Worm (Caenorhabditis elegans) whole organism, L1 larva: ENCODE data around the gene F29B9.12.

ENCODE experiments used
- C04F5.9 ChIP-seq: sonication (generic microtip); optimal IDR thresholded peaks from 2 replicates; lab custom pipeline; 2016; ENCODE audit warnings: missing genetic modification characterization, missing compliant biosample characterization
- C16A3.4 ChIP-seq: fragments of 150-350 bp; optimal IDR thresholded peaks from 2 replicates; lab custom pipeline; 2014; ENCODE audit warnings: missing biosample characterization, missing genetic modification characterization
- C34B4.2 ChIP-seq: sonication (generic microtip); optimal IDR thresholded peaks from 2 replicates; lab custom pipeline; 2017; ENCODE audit warnings: mild to moderate bottlenecking, missing genetic modification characterization, missing compliant biosample characterization
- F16B12.6 ChIP-seq: fragments of 150-350 bp; optimal IDR thresholded peaks from 2 replicates; lab custom pipeline; 2014; ENCODE audit warnings: missing biosample characterization, missing genetic modification characterization
- Y116A8C.19 ChIP-seq: sonication (generic microtip); optimal IDR thresholded peaks from 2 replicates; lab custom pipeline; 2016; ENCODE audit warnings: missing compliant biosample characterization, missing genetic modification characterization, borderline replicate concordance
- aha-1 ChIP-seq: fragments of 150-350 bp; optimal IDR thresholded peaks from 2 replicates; lab custom pipeline; 2014; ENCODE audit warnings: missing biosample characterization, missing genetic modification characterization
- alr-1 ChIP-seq: fragments of 200-800 bp; sonication (Bioruptor generic); optimal IDR thresholded peaks from 2 replicates; lab custom pipeline; 2018; ENCODE audit warnings: borderline replicate concordance, mild to moderate bottlenecking, missing genetic modification characterization, missing compliant biosample characterization
- aly-2 ChIP-seq: fragments of 150-350 bp; optimal IDR thresholded peaks from 2 replicates; lab custom pipeline; 2014; ENCODE audit warnings: missing biosample characterization, missing genetic modification characterization
- ama-1 ChIP-seq: fragments of 150-350 bp; optimal IDR thresholded peaks from 2 replicates; lab custom pipeline; 2014
- blmp-1 ChIP-seq: fragments of 150-350 bp; optimal IDR thresholded peaks from 2 replicates; lab custom pipeline; 2014; ENCODE audit warnings: missing biosample characterization, missing genetic modification characterization
- ceh-63 ChIP-seq: fragments of 200-800 bp; sonication (Bioruptor generic); optimal IDR thresholded peaks from 2 replicates; lab custom pipeline; 2018; ENCODE audit warnings: mild to moderate bottlenecking, missing genetic modification characterization, missing compliant biosample characterization
- ceh-8 ChIP-seq: fragments of 200-800 bp; sonication (Bioruptor generic); optimal IDR thresholded peaks from 2 replicates; lab custom pipeline; 2018; ENCODE audit warnings: mild to moderate bottlenecking, missing genetic modification characterization, moderate library complexity, missing compliant biosample characterization
- ceh-82 ChIP-seq, 3 experiments: fragments of 150-350 bp in 1 of 3; sonication (generic microtip) in 2 of 3; optimal IDR thresholded peaks; 2 replicates each; lab custom pipeline; 2014 to 2017; ENCODE audit warnings: missing biosample characterization in 3 of 3, missing genetic modification characterization in 3 of 3
- ceh-88 ChIP-seq: fragments of 200-800 bp; sonication (Bioruptor generic); IDR thresholded peaks from 2 replicates; pipeline ENCODE4 v1.3.6; 2022; ENCODE audit warnings: missing genetic modification characterization, missing compliant biosample characterization
- ceh-90 ChIP-seq: sonication (generic microtip); optimal IDR thresholded peaks from 2 replicates; lab custom pipeline; 2016; ENCODE audit warnings: missing genetic modification characterization, missing compliant biosample characterization
- efl-3 ChIP-seq: fragments of 200-800 bp; sonication (Bioruptor generic); optimal IDR thresholded peaks from 2 replicates; lab custom pipeline; 2018; ENCODE audit warnings: mild to moderate bottlenecking, missing genetic modification characterization, missing compliant biosample characterization
- egl-13 ChIP-seq: sonication (generic microtip); optimal IDR thresholded peaks from 2 replicates; lab custom pipeline; 2016; ENCODE audit warnings: missing genotype, missing genetic modification reagents, missing genetic modification characterization, missing compliant biosample characterization
- elt-2 ChIP-seq: sonication (generic microtip); optimal IDR thresholded peaks from 2 replicates; lab custom pipeline; 2016; ENCODE audit warnings: missing genetic modification characterization, mild to moderate bottlenecking, inconsistent platforms, missing compliant biosample characterization, missing genetic modification reagents
- elt-3 ChIP-seq, 6 experiments: fragments of 150-350 bp in 1 of 6; sonication (generic microtip); optimal IDR thresholded peaks; 2 replicates each; lab custom pipeline; 2017 to 2018; ENCODE audit warnings: missing biosample characterization in 6 of 6, missing genetic modification characterization in 6 of 6, inconsistent platforms in 1 of 6
- hlh-4 ChIP-seq: sonication (generic microtip); optimal IDR thresholded peaks from 2 replicates; lab custom pipeline; 2016; ENCODE audit warnings: mild to moderate bottlenecking, missing genetic modification characterization, missing compliant biosample characterization
- hpl-2 ChIP-seq: fragments of 150-350 bp; optimal IDR thresholded peaks from 2 replicates; lab custom pipeline; 2014; ENCODE audit warnings: missing biosample characterization, missing genetic modification reagents, missing genetic modification characterization
- jun-1 ChIP-seq: fragments of 150-350 bp; optimal IDR thresholded peaks from 2 replicates; lab custom pipeline; 2014; ENCODE audit warnings: missing biosample characterization, missing genetic modification reagents, missing genetic modification characterization
- lin-14 ChIP-seq: fragments of 200-800 bp; sonication (Bioruptor generic); optimal IDR thresholded peaks from 2 replicates; lab custom pipeline; 2018; ENCODE audit warnings: mild to moderate bottlenecking, missing genetic modification characterization, moderate library complexity, missing compliant biosample characterization
- lin-15B ChIP-seq: fragments of 150-350 bp; sonication (generic microtip); optimal IDR thresholded peaks from 3 replicates; lab custom pipeline; 2014; ENCODE audit warnings: missing biosample characterization, missing genetic modification characterization
- lin-39 ChIP-seq: fragments of 150-350 bp; optimal IDR thresholded peaks from 2 replicates; lab custom pipeline; 2014; ENCODE audit warnings: missing biosample characterization, missing genetic modification reagents, missing genetic modification characterization
- lir-3 ChIP-seq: sonication (generic microtip); optimal IDR thresholded peaks from 2 replicates; lab custom pipeline; 2016; ENCODE audit warnings: mild to moderate bottlenecking, missing genetic modification characterization, moderate library complexity, missing compliant biosample characterization; ENCODE audit not compliant: poor library complexity
- mab-9 ChIP-seq: fragments of 200-800 bp; sonication (Bioruptor generic); IDR thresholded peaks from 2 replicates; pipeline ENCODE4 v1.3.6; 2022; ENCODE audit warnings: missing genetic modification reagents, missing genetic modification characterization, missing compliant biosample characterization
- mdl-1 ChIP-seq, 2 experiments: fragments of 150-350 bp; optimal IDR thresholded peaks; 2 replicates each; lab custom pipeline; 2014 to 2017; ENCODE audit warnings: missing biosample characterization in 2 of 2, missing genetic modification characterization in 2 of 2, inconsistent platforms in 1 of 2
- mef-2 ChIP-seq: fragments of 150-350 bp; optimal IDR thresholded peaks from 2 replicates; lab custom pipeline; 2014; ENCODE audit warnings: missing biosample characterization, missing genetic modification characterization
- mep-1 ChIP-seq: fragments of 150-350 bp; optimal IDR thresholded peaks from 2 replicates; lab custom pipeline; 2014; ENCODE audit warnings: missing biosample characterization, missing genetic modification characterization
- nhr-11 ChIP-seq: fragments of 150-350 bp; optimal IDR thresholded peaks from 2 replicates; lab custom pipeline; 2014; ENCODE audit warnings: missing biosample characterization, missing genetic modification characterization
- nhr-12 ChIP-seq: sonication (generic microtip); optimal IDR thresholded peaks from 2 replicates; lab custom pipeline; 2017; ENCODE audit warnings: missing biosample characterization, missing genetic modification characterization
- nhr-19 ChIP-seq: fragments of 200-800 bp; sonication (Bioruptor generic); conservative IDR thresholded peaks from 2 replicates; pipeline ENCODE4 v1.3.6; 2022; ENCODE audit warnings: missing genetic modification characterization, missing compliant biosample characterization
- nhr-20 ChIP-seq: sonication (generic microtip); optimal IDR thresholded peaks from 2 replicates; lab custom pipeline; 2016; ENCODE audit warnings: mild to moderate bottlenecking, missing genetic modification characterization, missing compliant biosample characterization
- nhr-237 ChIP-seq: fragments of 150-350 bp; optimal IDR thresholded peaks from 2 replicates; lab custom pipeline; 2014; ENCODE audit warnings: missing biosample characterization, missing genetic modification characterization
- nhr-28 ChIP-seq: fragments of 150-350 bp; optimal IDR thresholded peaks from 2 replicates; lab custom pipeline; 2014; ENCODE audit warnings: missing biosample characterization, missing genetic modification characterization
- nhr-76 ChIP-seq: sonication (generic microtip); optimal IDR thresholded peaks from 2 replicates; lab custom pipeline; 2017; ENCODE audit warnings: missing biosample characterization, missing genetic modification characterization
- nhr-85 ChIP-seq: sonication (generic microtip); peaks from one replicate; lab custom pipeline; 2016; ENCODE audit warnings: missing genetic modification characterization, inconsistent platforms, missing compliant biosample characterization
- pag-3 ChIP-seq: sonication (generic microtip); optimal IDR thresholded peaks from 2 replicates; lab custom pipeline; 2017; ENCODE audit warnings: missing genetic modification characterization, mild to moderate bottlenecking, missing compliant biosample characterization, antibody characterized with exemption, borderline replicate concordance; ENCODE audit not compliant: insufficient read depth
- pqm-1 ChIP-seq: sonication (generic microtip); optimal IDR thresholded peaks from 3 replicates; lab custom pipeline; 2017; ENCODE audit warnings: missing biosample characterization, missing genetic modification characterization
- skn-1 ChIP-seq: fragments of 150-350 bp; optimal IDR thresholded peaks from 2 replicates; lab custom pipeline; 2014; ENCODE audit warnings: missing biosample characterization, missing genetic modification characterization
- snu-23 ChIP-seq: sonication (generic microtip); optimal IDR thresholded peaks from 2 replicates; lab custom pipeline; 2016; ENCODE audit warnings: missing genetic modification characterization, missing compliant biosample characterization
- sox-4 ChIP-seq: sonication (generic microtip); optimal IDR thresholded peaks from 2 replicates; lab custom pipeline; 2016; ENCODE audit warnings: missing genetic modification characterization, missing compliant biosample characterization
- sptf-1 ChIP-seq: fragments of 150-350 bp; optimal IDR thresholded peaks from 2 replicates; lab custom pipeline; 2014; ENCODE audit warnings: missing biosample characterization, missing genetic modification characterization
- swsn-7 ChIP-seq: sonication (generic microtip); optimal IDR thresholded peaks from 2 replicates; lab custom pipeline; 2016; ENCODE audit warnings: missing genetic modification characterization, missing compliant biosample characterization
- tlp-1 ChIP-seq: fragments of 150-350 bp; optimal IDR thresholded peaks from 2 replicates; lab custom pipeline; 2014; ENCODE audit warnings: missing biosample characterization, missing genetic modification characterization
- unc-30 ChIP-seq: sonication (generic microtip); optimal IDR thresholded peaks from 2 replicates; lab custom pipeline; 2017; ENCODE audit warnings: missing biosample characterization, missing genetic modification characterization
- vab-15 ChIP-seq: sonication (generic microtip); optimal IDR thresholded peaks from 2 replicates; lab custom pipeline; 2017; ENCODE audit warnings: missing genotype, mild to moderate bottlenecking, missing genetic modification characterization, missing compliant biosample characterization
- xbp-1 ChIP-seq: sonication (generic microtip); optimal IDR thresholded peaks from 2 replicates; lab custom pipeline; 2016; ENCODE audit warnings: missing genetic modification characterization, missing compliant biosample characterization
- zip-4 ChIP-seq: fragments of 200-800 bp; sonication (Bioruptor generic); optimal IDR thresholded peaks from 2 replicates; lab custom pipeline; 2018; ENCODE audit warnings: mild to moderate bottlenecking, missing genetic modification characterization, moderate library complexity, missing compliant biosample characterization
- ztf-11 ChIP-seq, 2 experiments: sonication (generic microtip); optimal IDR thresholded peaks; 2 replicates each; lab custom pipeline; 2016 to 2017; ENCODE audit warnings: missing genetic modification characterization in 2 of 2, missing biosample characterization in 1 of 2, missing compliant biosample characterization in 1 of 2

F29B9.12 gene

DNA sequence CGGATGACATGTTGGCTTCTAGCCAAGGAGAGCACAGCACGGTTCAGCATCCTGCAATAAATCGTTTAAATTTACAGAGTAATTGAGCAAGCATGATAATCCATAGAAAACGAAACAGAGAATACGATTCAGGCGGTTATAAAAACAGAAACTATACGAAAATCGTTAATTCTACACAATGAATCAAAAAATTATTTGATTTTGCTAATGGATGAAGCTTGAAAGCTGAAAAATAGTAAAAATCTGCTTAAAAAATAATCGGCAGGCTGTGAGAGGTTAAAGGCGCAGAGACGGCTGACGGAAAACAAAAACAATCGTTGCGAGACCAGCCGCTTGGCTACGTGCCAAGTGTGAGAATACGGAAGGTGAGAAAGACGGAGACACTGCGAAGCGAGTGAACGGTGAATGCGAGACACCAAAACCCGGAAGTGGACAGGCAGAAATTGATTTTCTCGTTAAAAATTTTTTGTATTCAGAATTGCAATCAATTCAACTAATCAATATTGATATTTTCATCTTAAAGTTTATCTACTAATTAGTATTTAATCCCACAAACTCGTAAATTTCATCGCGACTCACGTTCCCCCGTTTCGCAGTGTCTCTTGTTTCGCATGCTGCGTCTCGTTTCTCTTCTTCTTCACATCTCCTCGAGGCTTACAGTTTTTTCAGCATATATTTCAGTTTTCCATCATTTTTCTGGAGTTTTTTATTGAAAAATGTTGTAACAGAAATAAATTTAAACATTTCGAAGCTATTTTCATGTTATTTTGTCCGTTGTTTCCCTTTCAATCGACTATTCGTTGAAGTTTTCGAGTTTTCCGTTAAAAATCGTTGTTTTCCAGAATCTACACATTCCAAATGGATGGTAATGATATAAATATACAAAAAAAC, 8.9 kb upstream of the F29B9.12 start, which contains the start of the genes F29B9.11 and jmjd-1.2 (continued):
- TF ChIP-seq C34B4.2 (tag; lab: Kevin White, UChicago), result no peak
- no peak for TF ChIP-seq nhr-12
- peak; percentile 95 for TF ChIP-seq nhr-20 (tag; lab: Kevin White, UChicago)
- TF ChIP-seq nhr-85, result peak; percentile 98
- no peak for TF ChIP-seq nhr-76 (tag; lab: Kevin White, UChicago)
- peak; percentile 95 for TF ChIP-seq lin-14 (GFP tag; lab: Kevin White, UChicago)
- TF ChIP-seq mdl-1 (tag; optimal IDR thresholded peaks at IDR 0.05; lab: Kevin White, UChicago), result peak in 1 of 2 experiments; percentile 72
- TF ChIP-seq egl-13 (tag; lab: Kevin White, UChicago), result peak; percentile 95
- no peak for TF ChIP-seq nhr-28 (tag; lab: Kevin White, UChicago)
- TF ChIP-seq mab-9 (GFP tag; lab: Robert Waterston, UW), result peak; percentile 78
- TF ChIP-seq Y116A8C.19 (tag; lab: Kevin White, UChicago), result peak; percentile 74
- TF ChIP-seq ceh-8 (GFP tag; lab: Kevin White, UChicago), result peak; percentile 42
- peak; percentile 88 for TF ChIP-seq ceh-88 (GFP tag; lab: Robert Waterston, UW)
- TF ChIP-seq ceh-82 (tag; optimal IDR thresholded peaks at IDR 0.05; lab: Kevin White, UChicago), result peak; percentile 64 to 90 (median 82)
- peak; percentile 89 for TF ChIP-seq sox-4 (tag; lab: Kevin White, UChicago)
- peak in 2 of 6 experiments; percentile 31 to 51 for TF ChIP-seq elt-3 (tag; optimal IDR thresholded peaks at IDR 0.05; lab: Kevin White, UChicago)
- peak; percentile 60 for TF ChIP-seq blmp-1 (tag; lab: Kevin White, UChicago)
- peak; percentile 86 for TF ChIP-seq hpl-2
- peak; percentile 83 for TF ChIP-seq jun-1 (tag; lab: Kevin White, UChicago)
- peak; percentile 97 for TF ChIP-seq snu-23 (GFP tag; lab: Kevin White, UChicago)
- TF ChIP-seq lir-3 (tag; lab: Kevin White, UChicago), result peak; percentile 91
- TF ChIP-seq mep-1 (tag; lab: Kevin White, UChicago), result peak; percentile 62
- TF ChIP-seq aly-2 (tag; lab: Kevin White, UChicago), result peak; percentile 76
- no peak for TF ChIP-seq tlp-1 (tag; lab: Kevin White, UChicago)
- no peak for TF ChIP-seq pag-3 (tag; lab: Kevin White, UChicago)
- peak; percentile 79 for TF ChIP-seq skn-1
- TF ChIP-seq lin-39 (tag; lab: Kevin White, UChicago), result peak; percentile 73
- TF ChIP-seq ztf-11 (tag; optimal IDR thresholded peaks at IDR 0.05; lab: Kevin White, UChicago), result peak in 1 of 2 experiments; percentile 91
- TF ChIP-seq nhr-19, result peak; percentile 90
- TF ChIP-seq elt-2 (tag; lab: Kevin White, UChicago), result peak; percentile 82
- peak; percentile 95 for TF ChIP-seq xbp-1 (tag; lab: Kevin White, UChicago)
- peak; percentile 15 for TF ChIP-seq efl-3
- TF ChIP-seq nhr-11, result peak; percentile 80
- peak; percentile 86 for TF ChIP-seq ceh-63 (GFP tag; lab: Kevin White, UChicago)
- peak; percentile 80 for TF ChIP-seq C16A3.4 (tag; lab: Kevin White, UChicago)
- peak; percentile 53 for TF ChIP-seq zip-4 (GFP tag; lab: Kevin White, UChicago)
- no peak for TF ChIP-seq mef-2 (tag; lab: Kevin White, UChicago)
- TF ChIP-seq aha-1 (tag; lab: Kevin White, UChicago), result peak; percentile 89
- no peak for TF ChIP-seq sptf-1 (tag; lab: Kevin White, UChicago)
- peak; percentile 29 for TF ChIP-seq F16B12.6 (tag; lab: Kevin White, UChicago)
- TF ChIP-seq vab-15 (tag; lab: Kevin White, UChicago), result peak; percentile 95
- no peak for TF ChIP-seq pqm-1 (tag; lab: Kevin White, UChicago)
- TF ChIP-seq ceh-90, result peak; percentile 78
- peak; percentile 57 for TF ChIP-seq ama-1 (lab: Kevin White, UChicago)
- no peak for TF ChIP-seq alr-1 (tag; lab: Kevin White, UChicago)
- TF ChIP-seq swsn-7 (tag; lab: Kevin White, UChicago), result peak; percentile 94
- TF ChIP-seq C04F5.9 (tag; lab: Kevin White, UChicago), result peak; percentile 79
- no peak for TF ChIP-seq hlh-4 (tag; lab: Kevin White, UChicago)
- TF ChIP-seq unc-30 (tag; lab: Kevin White, UChicago), result no peak
- TF ChIP-seq nhr-237 (tag; lab: Kevin White, UChicago), result peak; percentile 80
- TF ChIP-seq lin-15B (tag; lab: Kevin White, UChicago), result peak; percentile 79
